Fruit fly (Drosophila melanogaster) whole organism, pupa: ENCODE measurements around the gene pasi2.

Experiments used
- CG13204 ChIP-seq: fragments of 200-800 bp; sonication (Bioruptor generic); optimal IDR thresholded peaks from 2 replicates; lab custom pipeline; 2018; ENCODE audit warnings: missing biosample characterization, mild to moderate bottlenecking, missing genetic modification characterization, moderate library complexity
- CG14655 ChIP-seq: fragments of 200-800 bp; sonication (Bioruptor generic); optimal IDR thresholded peaks from 3 replicates; lab custom pipeline; 2017; ENCODE audit warnings: mild to moderate bottlenecking, missing biosample characterization, missing genetic modification reagents, missing genetic modification characterization
- CG15710 ChIP-seq: fragments of 200-800 bp; sonication (Bioruptor generic); optimal IDR thresholded peaks from 2 replicates; lab custom pipeline; 2018; ENCODE audit warnings: missing biosample characterization, mild to moderate bottlenecking, missing genetic modification characterization, moderate library complexity
- CG32121 ChIP-seq: fragments of 200-800 bp; sonication (Bioruptor generic); IDR thresholded peaks from 2 replicates; pipeline ENCODE4 v1.3.6; 2022; ENCODE audit warnings: missing biosample characterization, missing genetic modification characterization
- CG8159 ChIP-seq: fragments of 200-800 bp; sonication (Bioruptor generic); optimal IDR thresholded peaks from 3 replicates; lab custom pipeline; 2018; ENCODE audit warnings: missing biosample characterization, mild to moderate bottlenecking, missing genetic modification characterization, moderate library complexity
- CG8301 ChIP-seq: fragments of 200-800 bp; sonication (Bioruptor generic); optimal IDR thresholded peaks from 2 replicates; lab custom pipeline; 2018; ENCODE audit warnings: missing biosample characterization, mild to moderate bottlenecking, missing genetic modification characterization
- D1 ChIP-seq: fragments of 200-800 bp; sonication (Bioruptor generic); optimal IDR thresholded peaks from 2 replicates; lab custom pipeline; 2018; ENCODE audit warnings: missing biosample characterization, mild to moderate bottlenecking, missing genetic modification characterization, moderate library complexity
- EcR ChIP-seq: fragments of 200-800 bp; sonication (Bioruptor generic); optimal IDR thresholded peaks from 3 replicates; lab custom pipeline; 2019; ENCODE audit warnings: missing biosample characterization, missing genetic modification characterization, mild to moderate bottlenecking, moderate library complexity, missing genetic modification reagents
- Ets98B ChIP-seq: fragments of 200-800 bp; sonication (Bioruptor generic); IDR thresholded peaks from 2 replicates; pipeline ENCODE4 v1.3.6; 2022; ENCODE audit warnings: missing biosample characterization, missing genetic modification characterization
- Pif1A ChIP-seq: fragments of 200-800 bp; sonication (Bioruptor generic); optimal IDR thresholded peaks from 3 replicates; lab custom pipeline; 2016; ENCODE audit warnings: missing biosample characterization, missing genetic modification characterization
- Pif1B ChIP-seq: fragments of 200-800 bp; sonication (Bioruptor generic); optimal IDR thresholded peaks from 3 replicates; lab custom pipeline; 2016; ENCODE audit warnings: missing biosample characterization, missing genetic modification characterization
- Snoo ChIP-seq: fragments of 200-800 bp; sonication (Bioruptor generic); optimal IDR thresholded peaks from 3 replicates; lab custom pipeline; 2017; ENCODE audit warnings: missing biosample characterization, mild to moderate bottlenecking, missing genetic modification characterization, inconsistent platforms
- fd96Ca ChIP-seq: fragments of 200-800 bp; sonication (Bioruptor generic); IDR thresholded peaks from 3 replicates; pipeline ENCODE4 v1.3.6; 2022; ENCODE audit warnings: missing biosample characterization, missing genetic modification characterization
- gl ChIP-seq: fragments of 200-800 bp; sonication (Bioruptor generic); optimal IDR thresholded peaks from 2 replicates; lab custom pipeline; 2018; ENCODE audit warnings: missing biosample characterization, mild to moderate bottlenecking, missing genetic modification characterization

dm6 chr3R:9343645-9344044 is 8.7 kb downstream of the pasi2 start:
- TF ChIP-seq D1 (no peak), Pif1B (no peak), gl (no peak), CG8159 (tag; lab: Kevin White, UChicago) (no peak), CG13204 (GFP tag; lab: Kevin White, UChicago) (no peak), EcR (GFP tag; lab: Kevin White, UChicago) (no peak), Pif1A (GFP tag; lab: Kevin White, UChicago) (no peak), fd96Ca (GFP tag; lab: Robert Waterston, UW) (no peak), CG32121 (no peak), CG8301 (tag; lab: Kevin White, UChicago) (no peak), CG15710 (tag; lab: Kevin White, UChicago) (no peak), Ets98B (no peak), Snoo (no peak), CG14655 (GFP tag; lab: Kevin White, UChicago) (no peak)
